Fruit fly (Drosophila melanogaster): ENCODE data around the gene RpL3.

- TF ChIP-seq Snoo (tag; optimal IDR thresholded peaks at IDR 0.05) (no peak), CG12605 (GFP tag; IDR thresholded peaks at IDR 0.05) (no peak), CG32121 (GFP tag; IDR thresholded peaks at IDR 0.05) (no peak), CG8159 (tag; optimal IDR thresholded peaks at IDR 0.05) (no peak), CG14655 (GFP tag; optimal IDR thresholded peaks at IDR 0.05) (no peak), EcR (GFP tag; optimal IDR thresholded peaks at IDR 0.05) (no peak), CG34367 (tag; optimal IDR thresholded peaks at IDR 0.05) (no peak)
Measured at dm6 chr3R:11260966-11261530, 39.4 kb downstream of the RpL3 start.

Data from whole organism, pupa.